Fruit fly (Drosophila melanogaster) whole organism, embryonic: ENCODE results near the gene CG32813.

Experiments used
- Aef1 ChIP-seq: fragments of 200-800 bp; sonication (Bioruptor generic); IDR thresholded peaks from 3 replicates; pipeline ENCODE4 v1.3.6; 2022; ENCODE audit warnings: missing biosample characterization, missing genetic modification characterization
- Asciz ChIP-seq: fragments of 200-800 bp; sonication (Bioruptor generic); optimal IDR thresholded peaks from 2 replicates; lab custom pipeline; 2017; ENCODE audit warnings: missing biosample characterization, mild to moderate bottlenecking, missing genetic modification characterization, missing genetic modification reagents
- Awh ChIP-seq: fragments of 200-800 bp; sonication (Bioruptor generic); IDR thresholded peaks from 2 replicates; pipeline ENCODE4, ENCODE4 v1.3.6; 2022; ENCODE audit warnings: missing biosample characterization, missing genetic modification characterization
- Bgb ChIP-seq: fragments of 200-800 bp; sonication (Bioruptor generic); IDR thresholded peaks from 2 replicates; pipeline ENCODE4 v1.3.6; 2022; ENCODE audit warnings: missing biosample characterization, missing genetic modification characterization; ENCODE audit not compliant: partially characterized antibody
- Blimp-1 ChIP-seq: fragments of 200-800 bp; sonication (Bioruptor generic); optimal IDR thresholded peaks from 3 replicates; lab custom pipeline; 2018; ENCODE audit warnings: missing biosample characterization, missing genetic modification characterization, mild to moderate bottlenecking, moderate library complexity, missing genetic modification reagents
- CG1024 ChIP-seq: fragments of 200-800 bp; sonication (Bioruptor generic); IDR thresholded peaks from 2 replicates; pipeline ENCODE4 v1.3.6; 2022; ENCODE audit warnings: missing biosample characterization, missing genetic modification characterization
- CG10565 ChIP-seq: fragments of 200-800 bp; sonication (Bioruptor generic); optimal IDR thresholded peaks from 3 replicates; lab custom pipeline; 2016; ENCODE audit warnings: missing biosample characterization, mild to moderate bottlenecking, missing genetic modification characterization
- CG11723 ChIP-seq: fragments of 200-800 bp; sonication (Bioruptor generic); optimal IDR thresholded peaks from 2 replicates; lab custom pipeline; 2017; ENCODE audit warnings: missing biosample characterization, mild to moderate bottlenecking, missing genetic modification characterization
- CG13775 ChIP-seq: fragments of 200-800 bp; sonication (Bioruptor generic); optimal IDR thresholded peaks from 3 replicates; lab custom pipeline; 2017; ENCODE audit warnings: missing biosample characterization, mild to moderate bottlenecking, missing genetic modification characterization
- CG15269 ChIP-seq: fragments of 200-800 bp; sonication (Bioruptor generic); optimal IDR thresholded peaks from 2 replicates; lab custom pipeline; 2018; ENCODE audit warnings: missing biosample characterization, mild to moderate bottlenecking, missing genetic modification characterization, moderate library complexity
- CG15479 ChIP-seq: fragments of 200-800 bp; sonication (Bioruptor generic); optimal IDR thresholded peaks from 3 replicates; lab custom pipeline; 2019; ENCODE audit warnings: missing biosample characterization, mild to moderate bottlenecking, missing genetic modification characterization, moderate library complexity
- CG16863 ChIP-seq: fragments of 200-800 bp; sonication (Bioruptor generic); optimal IDR thresholded peaks from 3 replicates; lab custom pipeline; 2016; ENCODE audit warnings: missing biosample characterization, missing genetic modification characterization
- CG17361 ChIP-seq: fragments of 200-800 bp; sonication (Bioruptor generic); IDR thresholded peaks from 3 replicates; pipeline ENCODE4 v1.3.6; 2022; ENCODE audit warnings: missing biosample characterization, missing genetic modification characterization
- CG3163 ChIP-seq: fragments of 200-800 bp; sonication (Bioruptor generic); optimal IDR thresholded peaks from 3 replicates; lab custom pipeline; 2016; ENCODE audit warnings: missing biosample characterization, missing genetic modification characterization
- CG4424 ChIP-seq: fragments of 200-800 bp; sonication (Bioruptor generic); optimal IDR thresholded peaks from 3 replicates; lab custom pipeline; 2016; ENCODE audit warnings: missing biosample characterization, missing genetic modification characterization
- CG6791 ChIP-seq: fragments of 200-800 bp; sonication (Bioruptor generic); IDR thresholded peaks from 3 replicates; pipeline ENCODE4 v1.3.6; 2022; ENCODE audit warnings: missing biosample characterization, missing genetic modification characterization; ENCODE audit not compliant: partially characterized antibody
- CG7271 ChIP-seq: fragments of 200-800 bp; sonication (Bioruptor generic); optimal IDR thresholded peaks from 2 replicates; lab custom pipeline; 2018; ENCODE audit warnings: missing biosample characterization, mild to moderate bottlenecking, missing genetic modification characterization, moderate library complexity
- CG7928 ChIP-seq: fragments of 200-800 bp; sonication (Bioruptor generic); optimal IDR thresholded peaks from 2 replicates; lab custom pipeline; 2017; ENCODE audit warnings: missing biosample characterization, mild to moderate bottlenecking, missing genetic modification characterization
- CG8478 ChIP-seq: fragments of >200 bp; optimal IDR thresholded peaks from 2 replicates; lab custom pipeline; 2018
- CG9932 ChIP-seq: fragments of 200-800 bp; sonication (Bioruptor generic); IDR thresholded peaks from 2 replicates; pipeline ENCODE4 v1.3.6; 2022; ENCODE audit warnings: missing biosample characterization, missing genetic modification characterization
- Dip3 ChIP-seq: fragments of 200-800 bp; sonication (Bioruptor generic); optimal IDR thresholded peaks from 3 replicates; lab custom pipeline; 2016; ENCODE audit warnings: missing biosample characterization, missing genetic modification characterization
- Elba2 ChIP-seq: fragments of 200-800 bp; sonication (Bioruptor generic); optimal IDR thresholded peaks from 3 replicates; lab custom pipeline; 2016; ENCODE audit warnings: missing biosample characterization, missing genetic modification characterization
- Gsc ChIP-seq: fragments of 200-800 bp; sonication (Bioruptor generic); IDR thresholded peaks from 2 replicates; pipeline ENCODE4 v1.3.6; 2022; ENCODE audit warnings: missing biosample characterization, missing genetic modification characterization
- H2.0 ChIP-seq: fragments of 200-800 bp; sonication (Bioruptor generic); IDR thresholded peaks from 2 replicates; pipeline ENCODE4 v1.3.6; 2022; ENCODE audit warnings: missing biosample characterization, missing genetic modification characterization
- HLH3B ChIP-seq: fragments of 200-800 bp; sonication (Bioruptor generic); IDR thresholded peaks from 2 replicates; pipeline ENCODE4 v1.3.6; 2022; ENCODE audit warnings: missing biosample characterization, missing genetic modification characterization
- Hr51 ChIP-seq, 2 experiments: fragments of 200-800 bp; sonication (Bioruptor generic); optimal IDR thresholded peaks; 2 replicates in 1 of 2; 3 replicates in 1 of 2; lab custom pipeline; 2016 to 2018; ENCODE audit warnings: missing biosample characterization in 2 of 2, missing genetic modification characterization in 2 of 2, mild to moderate bottlenecking in 1 of 2, moderate library complexity in 1 of 2
- Hr78 ChIP-seq, 2 experiments: fragments of 200-800 bp in 1 of 2; fragments of >200 bp in 1 of 2; sonication (Bioruptor generic) in 1 of 2; optimal IDR thresholded peaks; 2 replicates each; lab custom pipeline; 2017 to 2019; ENCODE audit warnings: missing biosample characterization in 2 of 2, missing genetic modification characterization in 2 of 2, mild to moderate bottlenecking in 1 of 2, moderate library complexity in 1 of 2
- Kr ChIP-seq: fragments of 200-800 bp; sonication (Bioruptor generic); optimal IDR thresholded peaks from 2 replicates; lab custom pipeline; 2017; ENCODE audit warnings: missing biosample characterization, mild to moderate bottlenecking, missing genetic modification characterization
- NFAT ChIP-seq: fragments of 200-800 bp; sonication (Bioruptor generic); IDR thresholded peaks from 2 replicates; pipeline ENCODE4 v1.3.6; 2022; ENCODE audit warnings: missing biosample characterization, missing genetic modification characterization
- Nf-YB ChIP-seq: fragments of 200-800 bp; sonication (Bioruptor generic); optimal IDR thresholded peaks from 3 replicates; lab custom pipeline; 2019; ENCODE audit warnings: missing biosample characterization, mild to moderate bottlenecking, missing genetic modification characterization, moderate library complexity
- Nf-YC ChIP-seq: fragments of 200-800 bp; optimal IDR thresholded peaks from 3 replicates; lab custom pipeline; 2019; ENCODE audit warnings: missing biosample characterization, mild to moderate bottlenecking, missing genetic modification characterization, moderate library complexity
- Optix ChIP-seq: fragments of 200-800 bp; sonication (Bioruptor generic); IDR thresholded peaks from 3 replicates; pipeline ENCODE4 v1.3.6; 2022; ENCODE audit warnings: missing biosample characterization, missing genetic modification characterization
- Sox100B ChIP-seq: fragments of 200-800 bp; sonication (Bioruptor generic); optimal IDR thresholded peaks from 3 replicates; lab custom pipeline; 2018; ENCODE audit warnings: missing biosample characterization, mild to moderate bottlenecking, missing genetic modification characterization
- Vsx1 ChIP-seq: fragments of 200-800 bp; sonication (Bioruptor generic); optimal IDR thresholded peaks from 2 replicates; lab custom pipeline; 2017; ENCODE audit warnings: missing biosample characterization, mild to moderate bottlenecking, missing genetic modification characterization, missing genetic modification reagents
- ab ChIP-seq: fragments of 200-800 bp; sonication (Bioruptor generic); optimal IDR thresholded peaks from 2 replicates; lab custom pipeline; 2016; ENCODE audit warnings: missing biosample characterization, missing genetic modification characterization
- ara ChIP-seq: fragments of 200-800 bp; sonication (Bioruptor generic); IDR thresholded peaks from 2 replicates; pipeline ENCODE4 v1.3.6; 2022; ENCODE audit warnings: missing biosample characterization, missing genetic modification characterization
- ase ChIP-seq: fragments of 200-800 bp; sonication (Bioruptor generic); IDR thresholded peaks from 3 replicates; pipeline ENCODE4 v1.3.6; 2022; ENCODE audit warnings: missing biosample characterization, missing genetic modification characterization
- cas ChIP-seq: fragments of 200-800 bp; sonication (Bioruptor generic); IDR thresholded peaks from 2 replicates; pipeline ENCODE4 v1.3.6; 2022; ENCODE audit warnings: missing biosample characterization, missing genetic modification characterization
- dan ChIP-seq: fragments of 200-800 bp; sonication (Bioruptor generic); IDR thresholded peaks from 2 replicates; pipeline ENCODE4 v1.3.6; 2022; ENCODE audit warnings: missing biosample characterization, missing genetic modification characterization
- gem ChIP-seq: fragments of 200-800 bp; sonication (Bioruptor generic); optimal IDR thresholded peaks from 2 replicates; lab custom pipeline; 2019; ENCODE audit warnings: missing biosample characterization, mild to moderate bottlenecking, missing genetic modification characterization, moderate library complexity
- gfzf ChIP-seq: fragments of 200-800 bp; sonication (Bioruptor generic); optimal IDR thresholded peaks from 2 replicates; lab custom pipeline; 2016; ENCODE audit warnings: missing biosample characterization, mild to moderate bottlenecking, missing genetic modification characterization, moderate library complexity
- gsb ChIP-seq: fragments of 200-800 bp; sonication (Bioruptor generic); IDR thresholded peaks from 2 replicates; pipeline ENCODE4 v1.3.6; 2022; ENCODE audit warnings: missing biosample characterization, missing genetic modification characterization
- klu ChIP-seq: fragments of 200-800 bp; sonication (Bioruptor generic); IDR thresholded peaks from 2 replicates; pipeline ENCODE4 v1.3.6; 2022; ENCODE audit warnings: missing biosample characterization, missing genetic modification characterization
- mld ChIP-seq: fragments of 200-800 bp; sonication (Bioruptor generic); IDR thresholded peaks from 3 replicates; pipeline ENCODE4 v1.3.6; 2022; ENCODE audit warnings: missing biosample characterization, missing genetic modification characterization; ENCODE audit not compliant: partially characterized antibody
- otp ChIP-seq: fragments of 200-800 bp; sonication (Bioruptor generic); IDR thresholded peaks from 3 replicates; pipeline ENCODE4, ENCODE4 v1.3.6; 2022; ENCODE audit warnings: missing biosample characterization, missing genetic modification characterization
- pros ChIP-seq: fragments of 200-800 bp; sonication (Bioruptor generic); optimal IDR thresholded peaks from 3 replicates; lab custom pipeline; 2019; ENCODE audit warnings: missing biosample characterization, mild to moderate bottlenecking, missing genetic modification characterization, moderate library complexity
- scrt ChIP-seq: fragments of 200-800 bp; sonication (Bioruptor generic); optimal IDR thresholded peaks from 2 replicates; lab custom pipeline; 2018; ENCODE audit warnings: missing biosample characterization, mild to moderate bottlenecking, missing genetic modification characterization, moderate library complexity
- slp2 ChIP-seq: fragments of 200-800 bp; sonication (Bioruptor generic); optimal IDR thresholded peaks from 2 replicates; lab custom pipeline; 2016; ENCODE audit warnings: missing biosample characterization, missing genetic modification characterization
- so ChIP-seq: fragments of 200-800 bp; sonication (Bioruptor generic); IDR thresholded peaks from 3 replicates; pipeline ENCODE4 v1.3.6; 2022; ENCODE audit warnings: missing biosample characterization, missing genetic modification characterization
- tup ChIP-seq: fragments of 200-800 bp; sonication (Bioruptor generic); optimal IDR thresholded peaks from 2 replicates; lab custom pipeline; 2016; ENCODE audit warnings: missing biosample characterization, mild to moderate bottlenecking, missing genetic modification characterization, moderate library complexity
- unpg ChIP-seq: fragments of 200-800 bp; sonication (Bioruptor generic); optimal IDR thresholded peaks from 3 replicates; lab custom pipeline; 2018; ENCODE audit warnings: missing biosample characterization, mild to moderate bottlenecking, missing genetic modification characterization, moderate library complexity

Gene CG32813

dm6 chrX:1341944-1342392 is 38.7 kb upstream of the CG32813 start, which contains the start of gene Naa30A (continued):
- TF ChIP-seq CG1024 (GFP tag; lab: Robert Waterston, UW): no peak
- no peak for TF ChIP-seq CG15269 (tag; lab: Kevin White, UChicago)
- TF ChIP-seq Dip3: no peak
- peak; percentile 2 for TF ChIP-seq gfzf (GFP tag; lab: Kevin White, UChicago)
- TF ChIP-seq Hr51 (GFP tag; optimal IDR thresholded peaks at IDR 0.05; lab: Kevin White, UChicago): peak in 1 of 2 experiments; percentile 17
- TF ChIP-seq Kr: no peak
- no peak for TF ChIP-seq dan
- peak; percentile 96 for TF ChIP-seq Bgb (GFP tag; lab: Robert Waterston, UW)
- peak; percentile 22; the same call in 1 of the 2 replicates for TF ChIP-seq CG9932 (GFP tag; lab: Robert Waterston, UW)
- TF ChIP-seq CG15479 (GFP tag; lab: Kevin White, UChicago): no peak
- TF ChIP-seq Nf-YC (tag; lab: Kevin White, UChicago): peak; percentile 44
- TF ChIP-seq slp2 (GFP tag; lab: Kevin White, UChicago): no peak
- TF ChIP-seq CG6791 (GFP tag; lab: Robert Waterston, UW): peak; percentile 97
- peak; percentile 87 for TF ChIP-seq CG8478 (lab: Kevin White, UChicago)
- no peak for TF ChIP-seq Hr78 (GFP tag; optimal IDR thresholded peaks at IDR 0.05; lab: Kevin White, UChicago)
- TF ChIP-seq ara: no peak
- no peak for TF ChIP-seq gem (tag; lab: Kevin White, UChicago)
- no peak for TF ChIP-seq Asciz (GFP tag; lab: Kevin White, UChicago)
- no peak for TF ChIP-seq Vsx1
- no peak for TF ChIP-seq Gsc (GFP tag; lab: Robert Waterston, UW)
- TF ChIP-seq klu (GFP tag; lab: Robert Waterston, UW): no peak
- no peak for TF ChIP-seq ase (GFP tag; lab: Robert Waterston, UW)
- TF ChIP-seq CG3163 (GFP tag; lab: Kevin White, UChicago): no peak
- TF ChIP-seq mld: peak; percentile 97
- TF ChIP-seq cas: no peak
- peak; percentile 19 for TF ChIP-seq CG7928 (GFP tag; lab: Kevin White, UChicago)
- TF ChIP-seq pros: no peak
- no peak for TF ChIP-seq gsb (GFP tag; lab: Robert Waterston, UW)
- no peak for TF ChIP-seq HLH3B (GFP tag; lab: Robert Waterston, UW)
- TF ChIP-seq Nf-YB: no peak
- TF ChIP-seq tup: no peak
- no peak for TF ChIP-seq CG16863 (GFP tag; lab: Kevin White, UChicago)
- TF ChIP-seq unpg: no peak
- TF ChIP-seq CG11723 (GFP tag; lab: Kevin White, UChicago): no peak
- TF ChIP-seq CG10565: no peak
- TF ChIP-seq ab (GFP tag; lab: Kevin White, UChicago): no peak
- no peak for TF ChIP-seq Awh (GFP tag; lab: Robert Waterston, UW)
- no peak for TF ChIP-seq CG13775 (GFP tag; lab: Kevin White, UChicago)
- TF ChIP-seq CG17361: peak; percentile 51; the same call in 2 of the 3 replicates
- TF ChIP-seq Elba2 (GFP tag; lab: Kevin White, UChicago): no peak
- TF ChIP-seq otp (GFP tag; lab: Robert Waterston, UW): no peak
- no peak for TF ChIP-seq Blimp-1
- TF ChIP-seq CG7271 (tag; lab: Kevin White, UChicago): no peak
- TF ChIP-seq scrt (GFP tag; lab: Kevin White, UChicago): no peak
- TF ChIP-seq Aef1 (GFP tag; lab: Robert Waterston, UW): no peak
- TF ChIP-seq H2.0 (GFP tag; lab: Robert Waterston, UW): no peak
- no peak for TF ChIP-seq CG4424 (GFP tag; lab: Kevin White, UChicago)
- TF ChIP-seq Optix: no peak
- no peak for TF ChIP-seq so (GFP tag; lab: Robert Waterston, UW)
- no peak for TF ChIP-seq NFAT
- TF ChIP-seq Sox100B (GFP tag; lab: Kevin White, UChicago): no peak
